Fruit fly (Drosophila melanogaster) whole organism, embryonic: ENCODE results near the gene pbl.

Experiments used
- CG10209 ChIP-seq: fragments of 200-800 bp; sonication (Bioruptor generic); optimal IDR thresholded peaks from 3 replicates; lab custom pipeline; 2017; ENCODE audit warnings: missing biosample characterization, mild to moderate bottlenecking, missing genetic modification characterization, missing genetic modification reagents
- CG10543 ChIP-seq: fragments of 200-800 bp; sonication (Bioruptor generic); optimal IDR thresholded peaks from 3 replicates; lab custom pipeline; 2017; ENCODE audit warnings: missing biosample characterization, mild to moderate bottlenecking, missing genetic modification characterization, moderate library complexity
- CG10959 ChIP-seq: fragments of 200-800 bp; sonication (Bioruptor generic); IDR thresholded peaks from 2 replicates; pipeline ENCODE4 v1.3.6; 2022; ENCODE audit warnings: missing biosample characterization, missing genetic modification characterization
- CG13287 ChIP-seq: fragments of 200-800 bp; sonication (Bioruptor generic); IDR thresholded peaks from 2 replicates; pipeline ENCODE4 v1.3.6; 2022; ENCODE audit warnings: missing biosample characterization, missing genetic modification characterization; ENCODE audit not compliant: partially characterized antibody
- CG15011 ChIP-seq: fragments of 200-800 bp; sonication (Bioruptor generic); optimal IDR thresholded peaks from 3 replicates; lab custom pipeline; 2018; ENCODE audit warnings: missing biosample characterization, mild to moderate bottlenecking, missing genetic modification characterization
- CG17328 ChIP-seq: fragments of 200-800 bp; sonication (Bioruptor generic); IDR thresholded peaks from 2 replicates; pipeline ENCODE4 v1.3.6; 2022; ENCODE audit warnings: missing biosample characterization, missing genetic modification characterization
- CG17912 ChIP-seq: fragments of 200-800 bp; sonication (Bioruptor generic); optimal IDR thresholded peaks from 2 replicates; lab custom pipeline; 2018; ENCODE audit warnings: missing biosample characterization, mild to moderate bottlenecking, missing genetic modification characterization
- CG18262 ChIP-seq: fragments of 200-800 bp; optimal IDR thresholded peaks from 3 replicates; lab custom pipeline; 2019; ENCODE audit warnings: missing biosample characterization, mild to moderate bottlenecking, missing genetic modification characterization, moderate library complexity
- CG4820 ChIP-seq: fragments of 200-800 bp; sonication (Bioruptor generic); optimal IDR thresholded peaks from 3 replicates; lab custom pipeline; 2016; ENCODE audit warnings: missing biosample characterization, missing genetic modification characterization
- CG6272 ChIP-seq: fragments of 200-800 bp; sonication (Bioruptor generic); IDR thresholded peaks from 2 replicates; pipeline ENCODE4 v1.3.6; 2022; ENCODE audit warnings: missing biosample characterization, missing genetic modification characterization
- CG7987 ChIP-seq: fragments of 200-800 bp; sonication (Bioruptor generic); optimal IDR thresholded peaks from 2 replicates; lab custom pipeline; 2018; ENCODE audit warnings: missing biosample characterization, mild to moderate bottlenecking, missing genetic modification characterization, moderate library complexity
- ERR ChIP-seq: fragments of 200-800 bp; sonication (Bioruptor generic); optimal IDR thresholded peaks from 2 replicates; lab custom pipeline; 2016; ENCODE audit warnings: missing biosample characterization, missing genetic modification characterization
- Fer1 ChIP-seq: fragments of 200-800 bp; sonication (Bioruptor generic); optimal IDR thresholded peaks from 2 replicates; lab custom pipeline; 2017; ENCODE audit warnings: missing biosample characterization, mild to moderate bottlenecking, missing genetic modification characterization
- HLHmδ ChIP-seq: fragments of 200-800 bp; sonication (Bioruptor generic); optimal IDR thresholded peaks from 2 replicates; lab custom pipeline; 2018; ENCODE audit warnings: missing biosample characterization, mild to moderate bottlenecking, missing genetic modification characterization, moderate library complexity
- Hmr ChIP-seq: fragments of 200-800 bp; sonication (Bioruptor generic); optimal IDR thresholded peaks from 3 replicates; lab custom pipeline; 2017; ENCODE audit warnings: mild to moderate bottlenecking, missing biosample characterization, missing genetic modification reagents, missing genetic modification characterization
- Hr51 ChIP-seq, 2 experiments: fragments of 200-800 bp; sonication (Bioruptor generic); optimal IDR thresholded peaks; 2 replicates in 1 of 2; 3 replicates in 1 of 2; lab custom pipeline; 2016 to 2018; ENCODE audit warnings: missing biosample characterization in 2 of 2, missing genetic modification characterization in 2 of 2, mild to moderate bottlenecking in 1 of 2, moderate library complexity in 1 of 2
- MTF-1 ChIP-seq: fragments of 200-800 bp; sonication (Bioruptor generic); optimal IDR thresholded peaks from 2 replicates; lab custom pipeline; 2018; ENCODE audit warnings: missing biosample characterization, mild to moderate bottlenecking, missing genetic modification characterization, borderline replicate concordance
- Med ChIP-seq: fragments of 200-800 bp; sonication (Bioruptor generic); peaks from one replicate; lab custom pipeline; 2016; ENCODE audit warnings: missing biosample characterization, missing genetic modification characterization, mild to moderate bottlenecking, inconsistent platforms, moderate library complexity
- Myb ChIP-seq: fragments of 200-800 bp; sonication (Bioruptor generic); optimal IDR thresholded peaks from 2 replicates; lab custom pipeline; 2016; ENCODE audit warnings: missing biosample characterization, missing genetic modification characterization
- Neu2 ChIP-seq: fragments of 200-800 bp; sonication (Bioruptor generic); optimal IDR thresholded peaks from 3 replicates; lab custom pipeline; 2016; ENCODE audit warnings: missing biosample characterization, missing genetic modification characterization, borderline replicate concordance
- PHDP ChIP-seq: fragments of 200-800 bp; sonication (Bioruptor generic); optimal IDR thresholded peaks from 3 replicates; lab custom pipeline; 2018; ENCODE audit warnings: missing biosample characterization, mild to moderate bottlenecking, missing genetic modification characterization, moderate library complexity
- Rfx ChIP-seq: fragments of 200-800 bp; sonication (Bioruptor generic); IDR thresholded peaks from 2 replicates; pipeline ENCODE4 v1.3.6; 2022; ENCODE audit warnings: missing biosample characterization, missing genetic modification characterization
- Ssrp ChIP-seq: fragments of 200-800 bp; sonication (Bioruptor generic); optimal IDR thresholded peaks from 2 replicates; lab custom pipeline; 2018; ENCODE audit warnings: missing biosample characterization, mild to moderate bottlenecking, missing genetic modification characterization, moderate library complexity
- Xrp1 ChIP-seq: fragments of 200-800 bp; sonication (Bioruptor generic); IDR thresholded peaks from 2 replicates; pipeline ENCODE4 v1.3.6; 2022; ENCODE audit warnings: missing biosample characterization, missing genetic modification characterization
- ara ChIP-seq: fragments of 200-800 bp; sonication (Bioruptor generic); IDR thresholded peaks from 2 replicates; pipeline ENCODE4 v1.3.6; 2022; ENCODE audit warnings: missing biosample characterization, missing genetic modification characterization
- ash1 ChIP-seq: fragments of 200-800 bp; sonication (Bioruptor generic); optimal IDR thresholded peaks from 2 replicates; lab custom pipeline; 2018; ENCODE audit warnings: missing biosample characterization, mild to moderate bottlenecking, missing genetic modification characterization
- bab2 ChIP-seq: fragments of 200-800 bp; sonication (Bioruptor generic); optimal IDR thresholded peaks from 2 replicates; lab custom pipeline; 2016; ENCODE audit warnings: missing biosample characterization, missing genetic modification characterization
- crc ChIP-seq: fragments of 200-800 bp; sonication (Bioruptor generic); optimal IDR thresholded peaks from 2 replicates; lab custom pipeline; 2016; ENCODE audit warnings: missing biosample characterization, missing genetic modification characterization
- crp ChIP-seq, 2 experiments: fragments of 200-800 bp; sonication (Bioruptor generic); optimal IDR thresholded peaks; 2 replicates in 1 of 2; 3 replicates in 1 of 2; lab custom pipeline; 2017; ENCODE audit warnings: missing biosample characterization in 2 of 2, missing genetic modification characterization in 2 of 2, mild to moderate bottlenecking in 1 of 2, moderate library complexity in 1 of 2
- eve ChIP-seq, 2 experiments: fragments of >200 bp; optimal IDR thresholded peaks; 2 replicates each; lab custom pipeline; 2017; ENCODE audit warnings: missing biosample characterization in 2 of 2, missing genetic modification characterization in 2 of 2
- exex ChIP-seq: fragments of 200-800 bp; sonication (Bioruptor generic); optimal IDR thresholded peaks from 4 replicates; lab custom pipeline; 2018; ENCODE audit warnings: missing biosample characterization, mild to moderate bottlenecking, missing genetic modification characterization, moderate library complexity
- fru ChIP-seq: fragments of >200 bp; optimal IDR thresholded peaks from 2 replicates; lab custom pipeline; 2017
- gcm2 ChIP-seq: fragments of 200-800 bp; sonication (Bioruptor generic); optimal IDR thresholded peaks from 2 replicates; lab custom pipeline; 2016; ENCODE audit warnings: missing biosample characterization, missing genetic modification characterization
- mld ChIP-seq: fragments of 200-800 bp; sonication (Bioruptor generic); IDR thresholded peaks from 3 replicates; pipeline ENCODE4 v1.3.6; 2022; ENCODE audit warnings: missing biosample characterization, missing genetic modification characterization; ENCODE audit not compliant: partially characterized antibody
- nau ChIP-seq: fragments of 200-800 bp; sonication (Bioruptor generic); optimal IDR thresholded peaks from 3 replicates; lab custom pipeline; 2017; ENCODE audit warnings: missing biosample characterization, mild to moderate bottlenecking, missing genetic modification characterization, missing genetic modification reagents
- pros ChIP-seq: fragments of 200-800 bp; sonication (Bioruptor generic); optimal IDR thresholded peaks from 3 replicates; lab custom pipeline; 2019; ENCODE audit warnings: missing biosample characterization, mild to moderate bottlenecking, missing genetic modification characterization, moderate library complexity
- row ChIP-seq: fragments of 200-800 bp; sonication (Bioruptor generic); IDR thresholded peaks from 3 replicates; pipeline ENCODE4 v1.3.6; 2022; ENCODE audit warnings: missing biosample characterization, missing genetic modification characterization
- schlank ChIP-seq: fragments of 200-800 bp; sonication (Bioruptor generic); optimal IDR thresholded peaks from 2 replicates; lab custom pipeline; 2018; ENCODE audit warnings: missing biosample characterization, mild to moderate bottlenecking, missing genetic modification characterization
- sens-2 ChIP-seq: fragments of 200-800 bp; sonication (Bioruptor generic); IDR thresholded peaks from 2 replicates; pipeline ENCODE4 v1.3.6; 2022; ENCODE audit warnings: missing biosample characterization, missing genetic modification characterization
- sim ChIP-seq: fragments of 200-800 bp; sonication (Bioruptor generic); IDR thresholded peaks from 2 replicates; pipeline ENCODE4 v1.3.6; 2022; ENCODE audit warnings: missing biosample characterization, missing genetic modification characterization
- sisA ChIP-seq: fragments of 200-800 bp; sonication (Bioruptor generic); IDR thresholded peaks from 2 replicates; pipeline ENCODE4 v1.3.6; 2022; ENCODE audit warnings: missing biosample characterization, missing genetic modification characterization
- sr ChIP-seq: fragments of 200-800 bp; sonication (Bioruptor generic); IDR thresholded peaks from 3 replicates; pipeline ENCODE4 v1.3.6; 2022; ENCODE audit warnings: missing biosample characterization, missing genetic modification characterization
- stc ChIP-seq: fragments of 200-800 bp; sonication (Bioruptor generic); IDR thresholded peaks from 2 replicates; pipeline ENCODE4 v1.3.6; 2022; ENCODE audit warnings: missing biosample characterization, missing genetic modification characterization
- stwl ChIP-seq: fragments of 200-800 bp; sonication (Bioruptor generic); optimal IDR thresholded peaks from 3 replicates; lab custom pipeline; 2018; ENCODE audit warnings: missing biosample characterization, mild to moderate bottlenecking, missing genetic modification characterization, moderate library complexity
- tap ChIP-seq: fragments of 200-800 bp; optimal IDR thresholded peaks from 3 replicates; lab custom pipeline; 2019; ENCODE audit warnings: missing biosample characterization, mild to moderate bottlenecking, missing genetic modification characterization, moderate library complexity
- tin ChIP-seq: fragments of 200-800 bp; sonication (Bioruptor generic); optimal IDR thresholded peaks from 3 replicates; lab custom pipeline; 2016; ENCODE audit warnings: missing biosample characterization, missing genetic modification characterization
- ttk ChIP-seq: fragments of 200-800 bp; sonication (Bioruptor generic); IDR thresholded peaks from 2 replicates; pipeline ENCODE4 v2.1.2; 2022; ENCODE audit warnings: missing biosample characterization, missing genetic modification characterization
- yki ChIP-seq: fragments of >200 bp; optimal IDR thresholded peaks from 3 replicates; lab custom pipeline; 2018
- zf30C ChIP-seq: fragments of 200-800 bp; sonication (Bioruptor generic); optimal IDR thresholded peaks from 3 replicates; lab custom pipeline; 2018; ENCODE audit warnings: missing biosample characterization, mild to moderate bottlenecking, missing genetic modification characterization

pbl gene

DNA sequence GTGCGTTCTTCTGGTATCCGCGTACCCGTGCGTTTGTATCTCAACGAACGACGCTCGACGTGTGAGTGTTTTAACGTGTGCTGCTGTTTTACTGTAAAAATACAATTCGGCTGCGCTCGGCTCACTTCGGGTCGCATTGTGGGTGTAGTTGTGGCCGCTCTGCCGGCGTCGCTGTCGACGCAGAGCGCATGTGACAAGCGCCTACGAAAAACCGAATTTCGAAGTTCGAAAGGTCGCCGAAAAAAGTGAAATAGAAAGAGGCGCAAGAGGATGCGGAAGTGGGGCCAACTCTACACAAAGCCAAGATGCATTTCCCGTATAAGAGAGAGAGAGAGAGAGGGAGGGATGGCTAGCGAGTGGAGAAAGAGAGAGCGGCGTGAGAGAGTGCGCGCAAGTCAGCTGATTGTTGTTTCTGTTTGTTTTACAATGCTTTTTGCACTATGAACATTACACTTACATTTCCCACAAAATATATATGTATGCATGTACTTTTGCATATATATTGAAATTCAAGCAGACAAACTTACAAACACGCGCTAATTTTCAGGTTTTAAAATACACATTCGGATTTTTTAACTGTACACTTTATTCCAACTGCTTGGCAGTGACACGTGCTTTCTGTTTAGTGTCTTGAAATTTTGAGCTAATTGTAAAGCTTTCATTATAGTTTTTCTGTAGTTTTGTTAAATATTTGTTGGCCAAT lies 56.9 kb downstream of the pbl start (continued):
- TF ChIP-seq CG15011 (GFP tag; lab: Kevin White, UChicago): peak; percentile 63
- peak; percentile 81 for TF ChIP-seq CG17912 (GFP tag; lab: Kevin White, UChicago)
- TF ChIP-seq sim (GFP tag; lab: Robert Waterston, UW): no peak
- TF ChIP-seq gcm2: no peak
- TF ChIP-seq PHDP (tag; lab: Kevin White, UChicago): peak; percentile 62
- TF ChIP-seq CG10209 (GFP tag; lab: Kevin White, UChicago): peak; percentile 12
- TF ChIP-seq MTF-1: peak; percentile 94
- TF ChIP-seq CG10543 (GFP tag; lab: Kevin White, UChicago): peak; percentile 76
- no peak for TF ChIP-seq fru
- peak; percentile 55 for TF ChIP-seq stwl (tag; lab: Kevin White, UChicago)
- TF ChIP-seq pros (GFP tag; lab: Kevin White, UChicago): peak; percentile 46
- peak; percentile 76 for TF ChIP-seq yki
- peak; percentile 78 for TF ChIP-seq tap (tag; lab: Kevin White, UChicago)
- no peak for TF ChIP-seq Myb (GFP tag; lab: Kevin White, UChicago)
- 0 out of 2 replicates have a peak, but pooled peaks have one; percentile 14 for TF ChIP-seq Xrp1 (GFP tag; lab: Robert Waterston, UW)
- no peak for TF ChIP-seq CG6272
- peak; percentile 98 for TF ChIP-seq HLHmδ (GFP tag; lab: Kevin White, UChicago)
- peak; percentile 61 for TF ChIP-seq exex
- TF ChIP-seq Hr51 (GFP tag; optimal IDR thresholded peaks at IDR 0.05; lab: Kevin White, UChicago): peak in 1 of 2 experiments; percentile 28
- no peak for TF ChIP-seq tin (GFP tag; lab: Kevin White, UChicago)
- no peak for TF ChIP-seq Ssrp (tag; lab: Kevin White, UChicago)
- TF ChIP-seq Rfx (GFP tag; lab: Robert Waterston, UW): 0 out of 2 replicates have a peak, but pooled peaks have one; percentile 34
- TF ChIP-seq bab2 (GFP tag; lab: Kevin White, UChicago): no peak
- peak; percentile 65; the same call in 1 of the 2 replicates for TF ChIP-seq stc (GFP tag; lab: Robert Waterston, UW)
- 0 out of 3 replicates have a peak, but pooled peaks have one; percentile 33 for TF ChIP-seq mld (GFP tag; lab: Robert Waterston, UW)
- peak; percentile 91 for TF ChIP-seq CG7987 (GFP tag; lab: Kevin White, UChicago)
- 0 out of 2 replicates have a peak, but pooled peaks have one; percentile 24 for TF ChIP-seq ara (GFP tag; lab: Robert Waterston, UW)
- peak; percentile 36 for TF ChIP-seq ERR (GFP tag; lab: Kevin White, UChicago)
- TF ChIP-seq Med (GFP tag; lab: Kevin White, UChicago): peak; percentile 94
- peak; percentile 71 for TF ChIP-seq CG17328 (GFP tag; lab: Robert Waterston, UW)
- no peak for TF ChIP-seq CG10959 (GFP tag; lab: Robert Waterston, UW)
- peak; percentile 90 for TF ChIP-seq nau
- peak; percentile 50 for TF ChIP-seq zf30C (GFP tag; lab: Kevin White, UChicago)
- peak; percentile 74 for TF ChIP-seq ash1
- peak; percentile 93 for TF ChIP-seq Fer1 (GFP tag; lab: Kevin White, UChicago)
- peak; percentile 51 for TF ChIP-seq schlank (tag; lab: Kevin White, UChicago)
- TF ChIP-seq Hmr (GFP tag; lab: Kevin White, UChicago): peak; percentile 37
- TF ChIP-seq eve (GFP tag; optimal IDR thresholded peaks at IDR 0.05; lab: Kevin White, UChicago): peak in 1 of 2 experiments; percentile 28
- peak in 1 of 2 experiments; percentile 57 for TF ChIP-seq crp (GFP tag; optimal IDR thresholded peaks at IDR 0.05; lab: Kevin White, UChicago)
- no peak for TF ChIP-seq ttk (GFP tag; lab: Robert Waterston, UW)
- peak; percentile 44; the same call in 1 of the 3 replicates for TF ChIP-seq row (GFP tag; lab: Robert Waterston, UW)
- TF ChIP-seq CG4820 (GFP tag; lab: Kevin White, UChicago): peak; percentile 35
- no peak for TF ChIP-seq sisA (GFP tag; lab: Robert Waterston, UW)
- TF ChIP-seq Neu2 (GFP tag; lab: Kevin White, UChicago): no peak
- TF ChIP-seq sr (GFP tag; lab: Robert Waterston, UW): peak; percentile 72; the same call in 1 of the 3 replicates
- TF ChIP-seq CG18262 (tag; lab: Kevin White, UChicago): peak; percentile 43
- TF ChIP-seq crc (GFP tag; lab: Kevin White, UChicago): peak; percentile 15
- peak; percentile 43; the same call in 1 of the 2 replicates for TF ChIP-seq CG13287 (GFP tag; lab: Robert Waterston, UW)
- TF ChIP-seq sens-2 (GFP tag; lab: Robert Waterston, UW): 0 out of 2 replicates have a peak, but pooled peaks have one; percentile 29
